Fruit fly (Drosophila melanogaster): ENCODE data around the gene Ugt36F1.

DNA sequence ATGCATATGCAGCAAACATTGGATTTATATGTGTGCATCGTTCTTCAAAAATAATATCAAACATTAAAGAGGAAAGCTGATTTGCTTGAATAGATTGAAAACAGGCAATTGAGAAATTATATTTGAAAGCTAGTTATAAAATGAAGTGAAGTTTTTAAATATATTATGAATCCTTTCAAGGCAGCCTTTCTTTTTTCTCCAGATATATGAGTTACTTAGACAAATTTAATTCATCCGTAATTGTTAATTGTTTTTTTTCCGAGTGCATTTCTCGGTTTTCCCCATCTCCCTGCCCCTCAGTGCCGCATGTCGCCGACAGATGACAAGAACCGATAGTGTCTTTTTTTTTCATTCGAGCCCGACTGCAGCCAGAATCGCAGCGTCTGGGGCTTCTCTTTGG lies 52.7 kb downstream of the Ugt36F1 start:
- no peak for TF ChIP-seq CG14711 (tag; optimal IDR thresholded peaks at IDR 0.05)
- no peak for TF ChIP-seq Clk (GFP tag; optimal IDR thresholded peaks at IDR 0.05)
- TF ChIP-seq CG33017 (tag; optimal IDR thresholded peaks at IDR 0.05), result no peak
- no peak for TF ChIP-seq Hr96 (GFP tag; optimal IDR thresholded peaks at IDR 0.05)
- TF ChIP-seq ovo (GFP tag; optimal IDR thresholded peaks at IDR 0.05), result no peak
- no peak for TF ChIP-seq Crg-1 (GFP tag; optimal IDR thresholded peaks at IDR 0.05)
- no peak for TF ChIP-seq cic (GFP tag; optimal IDR thresholded peaks at IDR 0.05)
- TF ChIP-seq CG11617 (GFP tag; optimal IDR thresholded peaks at IDR 0.05), result no peak
- TF ChIP-seq CG7101 (tag; optimal IDR thresholded peaks at IDR 0.05), result no peak
- TF ChIP-seq CG12768 (GFP tag; optimal IDR thresholded peaks at IDR 0.05), result no peak
